Worm (Caenorhabditis elegans): ENCODE data around the gene ZK1010.8.

The ZK1010.8 gene

ce11 chrIII:12968330-12968729, 32.1 kb downstream of the ZK1010.8 start:
- TF ChIP-seq ztf-4 (tag; optimal IDR thresholded peaks at IDR 0.05) = no peak
- TF ChIP-seq efl-1 (optimal IDR thresholded peaks at IDR 0.05) = no peak
- no peak for TF ChIP-seq efl-1 (GFP tag; optimal IDR thresholded peaks at IDR 0.05 in 1 of 2)
- TF ChIP-seq ceh-88 (GFP tag; IDR thresholded peaks at IDR 0.05) = no peak
- TF ChIP-seq lir-3 (tag; optimal IDR thresholded peaks at IDR 0.05; ENCODE audit: poor library complexity) = no peak
- no peak for TF ChIP-seq grh-1 (GFP tag; IDR thresholded peaks at IDR 0.05)
- TF ChIP-seq nhr-71 (tag; optimal IDR thresholded peaks at IDR 0.05) = no peak
- no peak for TF ChIP-seq nhr-28 (tag; optimal IDR thresholded peaks at IDR 0.05)
- TF ChIP-seq nhr-20 (tag; optimal IDR thresholded peaks at IDR 0.05) = no peak
- no peak for TF ChIP-seq fos-1 (tag; optimal IDR thresholded peaks at IDR 0.05)

DNA sequence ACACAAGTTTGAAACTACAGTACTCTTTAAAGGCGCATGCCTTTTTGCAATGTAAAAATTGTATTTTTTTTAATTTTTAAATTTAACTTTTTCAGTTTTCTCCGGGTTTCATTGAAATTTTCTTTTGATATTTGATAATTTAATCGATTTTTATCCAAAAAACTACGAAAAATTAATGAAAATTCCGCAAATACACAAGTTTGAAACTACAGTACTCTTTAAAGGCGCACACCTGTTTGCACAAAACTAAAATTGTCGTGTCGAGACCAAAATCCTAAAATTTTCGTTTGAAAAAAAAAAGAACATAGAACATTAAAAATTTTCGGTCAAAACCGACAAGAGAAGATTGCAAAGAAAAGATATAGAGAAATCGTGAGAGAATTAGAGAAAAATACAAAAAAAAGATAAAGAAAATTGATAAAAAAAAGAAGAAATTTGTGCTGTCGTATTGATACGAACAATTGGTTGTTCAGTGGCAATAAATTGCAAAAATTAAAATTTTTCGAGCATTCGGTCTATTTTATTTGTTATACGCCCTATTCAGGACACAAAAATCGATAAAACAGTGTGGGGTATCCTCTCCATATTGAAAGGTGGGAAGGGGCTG, 32.9 kb downstream of the ZK1010.8 start:
- TF ChIP-seq lin-39 (tag; optimal IDR thresholded peaks at IDR 0.05) (no peak), efl-1 (optimal IDR thresholded peaks at IDR 0.05) (no peak), efl-1 (GFP tag; optimal IDR thresholded peaks at IDR 0.05 in 1 of 2) (peak in 1 of 2 experiments; percentile 51), elt-2 (tag; optimal IDR thresholded peaks at IDR 0.05) (peak; percentile 52), lsy-2 (tag; optimal IDR thresholded peaks at IDR 0.05) (peak in 1 of 2 experiments; percentile 46), snu-23 (GFP tag; optimal IDR thresholded peaks at IDR 0.05) (peak; percentile 1)

DNA sequence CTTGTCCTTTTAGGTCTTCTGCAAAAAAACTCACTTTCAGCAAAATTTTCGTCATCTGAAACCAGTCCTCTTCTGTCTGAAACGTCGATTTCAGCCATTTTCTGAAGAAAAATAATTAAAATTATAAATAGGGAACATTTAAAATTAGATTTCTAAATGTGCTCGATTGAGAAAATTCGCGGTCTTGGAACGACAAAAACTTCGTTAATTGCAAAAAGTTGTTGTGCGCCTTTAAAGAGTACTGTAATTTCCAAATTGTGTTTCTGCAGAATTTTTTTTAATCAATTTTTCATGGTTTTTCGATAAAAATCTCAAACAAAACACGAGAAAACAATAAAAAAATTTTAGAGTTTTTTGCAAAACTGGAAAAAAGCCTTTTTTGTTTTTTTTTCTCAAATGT, 33.6 kb downstream of the ZK1010.8 start, which contains the start of gene ttm-1:
TSS of gene ttm-1 (minus strand) at position 101 of the 400 bp plus-strand sequence.
- TF ChIP-seq nhr-12 (tag; optimal IDR thresholded peaks at IDR 0.05) (no peak), sup-37 (GFP tag; optimal IDR thresholded peaks at IDR 0.05) (no peak), skn-1 (tag; optimal IDR thresholded peaks at IDR 0.05) (no peak), zag-1 (tag; optimal IDR thresholded peaks at IDR 0.05) (no peak), jun-1 (tag; optimal IDR thresholded peaks at IDR 0.05) (no peak), blmp-1 (tag; optimal IDR thresholded peaks at IDR 0.05) (no peak), ama-1 (optimal IDR thresholded peaks at IDR 0.05) (no peak), vab-15 (tag; optimal IDR thresholded peaks at IDR 0.05) (no peak), nhr-19 (GFP tag; conservative IDR thresholded peaks at IDR 0.05) (no peak), dpl-1 (GFP tag; optimal IDR thresholded peaks at IDR 0.05) (no peak), lin-13 (GFP tag; optimal IDR thresholded peaks at IDR 0.05) (no peak), ets-5 (GFP tag; IDR thresholded peaks at IDR 0.05) (no peak), unc-30 (tag; optimal IDR thresholded peaks at IDR 0.05) (no peak), lin-14 (GFP tag; optimal IDR thresholded peaks at IDR 0.05) (no peak), ceh-63 (GFP tag; optimal IDR thresholded peaks at IDR 0.05) (no peak)

DNA sequence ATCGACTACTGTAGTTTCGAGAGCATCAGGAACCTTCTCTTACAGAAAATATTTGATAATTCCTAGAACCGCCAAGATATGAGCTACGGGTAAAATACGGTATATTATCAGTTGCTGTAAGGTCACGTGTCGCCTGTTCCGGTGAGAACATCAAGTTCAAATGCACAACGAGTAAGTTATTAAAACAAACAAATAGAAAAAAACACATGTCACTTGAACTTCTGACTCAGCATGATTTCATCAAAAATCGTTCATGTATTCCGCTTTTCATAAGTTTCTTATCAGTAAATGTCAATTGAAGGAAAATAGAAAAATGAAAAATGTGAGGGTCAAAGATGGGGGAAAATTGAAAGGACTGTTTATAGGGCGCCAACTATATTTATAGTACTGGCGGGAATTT, 39.8 kb downstream of the ZK1010.8 start:
- TF ChIP-seq elt-2 (tag; optimal IDR thresholded peaks at IDR 0.05) (peak; percentile 53), hlh-4 (tag; optimal IDR thresholded peaks at IDR 0.05) (no peak)

- peak; percentile 9 for TF ChIP-seq nhr-90 (tag; optimal IDR thresholded peaks at IDR 0.05; ENCODE audit: poor library complexity)
- no peak for TF ChIP-seq rnt-1 (tag; optimal IDR thresholded peaks at IDR 0.05)
- peak; percentile 21 for TF ChIP-seq blmp-1 (tag; optimal IDR thresholded peaks at IDR 0.05)
- peak in 1 of 6 experiments; percentile 2 for TF ChIP-seq elt-3 (tag; optimal IDR thresholded peaks at IDR 0.05)
- TF ChIP-seq tbx-2 (tag; optimal IDR thresholded peaks at IDR 0.05) = no peak
- TF ChIP-seq lin-35 (GFP tag; optimal IDR thresholded peaks at IDR 0.05) = peak in 1 of 2 experiments; percentile 0
- no peak for TF ChIP-seq efl-1 (optimal IDR thresholded peaks at IDR 0.05)
- peak in 1 of 2 experiments; percentile 77 for TF ChIP-seq efl-1 (GFP tag; optimal IDR thresholded peaks at IDR 0.05 in 1 of 2)
- peak; percentile 18 for TF ChIP-seq nhr-85 (tag)
- TF ChIP-seq unc-98 (GFP tag; IDR thresholded peaks at IDR 0.05) = no peak
- TF ChIP-seq elt-2 (tag; optimal IDR thresholded peaks at IDR 0.05) = peak; percentile 63
These were observed 41.2 kb downstream of the ZK1010.8 start for ce11 chrIII:12959286-12959685.
